Worm (Caenorhabditis elegans) whole organism, mixed stage, embryonic: ENCODE data around the gene R04E5.7.

Source experiments
- M03D4.4 ChIP-seq: sonication (generic microtip); optimal IDR thresholded peaks from 2 replicates; lab custom pipeline; 2017; ENCODE audit warnings: mild to moderate bottlenecking, missing genetic modification characterization, missing compliant biosample characterization
- bed-3 ChIP-seq: fragments of 200-800 bp; sonication (Bioruptor generic); optimal IDR thresholded peaks from 3 replicates; lab custom pipeline; 2018; ENCODE audit warnings: mild to moderate bottlenecking, missing genetic modification characterization, moderate library complexity, missing compliant biosample characterization
- blmp-1 ChIP-seq: fragments of 150-350 bp; optimal IDR thresholded peaks from 2 replicates; lab custom pipeline; 2014; ENCODE audit warnings: missing biosample characterization, missing genetic modification characterization
- ceh-39 ChIP-seq: fragments of 150-350 bp; optimal IDR thresholded peaks from 2 replicates; lab custom pipeline; 2014; ENCODE audit warnings: missing biosample characterization, missing genetic modification characterization
- ceh-43 ChIP-seq: fragments of 200-800 bp; sonication (Bioruptor generic); optimal IDR thresholded peaks from 2 replicates; lab custom pipeline; 2018; ENCODE audit warnings: mild to moderate bottlenecking, missing genetic modification characterization, moderate library complexity, missing compliant biosample characterization
- ceh-83 ChIP-seq: fragments of 200-800 bp; sonication (Bioruptor generic); optimal IDR thresholded peaks from 2 replicates; lab custom pipeline; 2018; ENCODE audit warnings: mild to moderate bottlenecking, missing genetic modification characterization, missing compliant biosample characterization
- cnd-1 ChIP-seq: fragments of 200-800 bp; sonication (Bioruptor generic); optimal IDR thresholded peaks from 2 replicates; lab custom pipeline; 2018; ENCODE audit warnings: mild to moderate bottlenecking, missing genetic modification characterization, missing compliant biosample characterization
- flh-1 ChIP-seq: fragments of 200-800 bp; sonication (Bioruptor generic); optimal IDR thresholded peaks from 2 replicates; lab custom pipeline; 2018; ENCODE audit warnings: mild to moderate bottlenecking, missing genetic modification characterization, moderate library complexity, missing compliant biosample characterization
- ham-2 ChIP-seq: fragments of 200-800 bp; sonication (Bioruptor generic); optimal IDR thresholded peaks from 2 replicates; lab custom pipeline; 2018; ENCODE audit warnings: mild to moderate bottlenecking, missing genetic modification characterization, missing compliant biosample characterization
- hlh-1 ChIP-seq: fragments of 150-350 bp; optimal IDR thresholded peaks from 2 replicates; lab custom pipeline; 2014; ENCODE audit warnings: missing biosample characterization, missing genetic modification reagents, missing genetic modification characterization
- lin-13 ChIP-seq: fragments of 150-350 bp; optimal IDR thresholded peaks from 2 replicates; lab custom pipeline; 2014; ENCODE audit warnings: missing biosample characterization, missing genetic modification characterization
- lin-32 ChIP-seq: fragments of 200-800 bp; sonication (Bioruptor generic); optimal IDR thresholded peaks from 2 replicates; lab custom pipeline; 2018; ENCODE audit warnings: mild to moderate bottlenecking, missing genetic modification characterization, missing compliant biosample characterization
- mab-5 ChIP-seq: fragments of 150-350 bp; optimal IDR thresholded peaks from 2 replicates; lab custom pipeline; 2014; ENCODE audit warnings: missing biosample characterization, missing genetic modification characterization
- mep-1 ChIP-seq: fragments of 150-350 bp; optimal IDR thresholded peaks from 2 replicates; lab custom pipeline; 2017; ENCODE audit warnings: missing biosample characterization, missing genetic modification reagents, missing genetic modification characterization, inconsistent platforms
- mls-2 ChIP-seq: sonication (generic microtip); optimal IDR thresholded peaks from 2 replicates; lab custom pipeline; 2016; ENCODE audit warnings: mild to moderate bottlenecking, missing genetic modification characterization, moderate library complexity, missing compliant biosample characterization
- nhr-12 ChIP-seq: fragments of 150-350 bp; optimal IDR thresholded peaks from 2 replicates; lab custom pipeline; 2014; ENCODE audit warnings: missing biosample characterization, missing genetic modification characterization
- nhr-2 ChIP-seq: fragments of 150-350 bp; optimal IDR thresholded peaks from 2 replicates; lab custom pipeline; 2014; ENCODE audit warnings: missing biosample characterization, missing genetic modification characterization
- nhr-237 ChIP-seq: fragments of 150-350 bp; optimal IDR thresholded peaks from 2 replicates; lab custom pipeline; 2014; ENCODE audit warnings: missing biosample characterization, missing genetic modification characterization
- nhr-28 ChIP-seq: fragments of 150-350 bp; optimal IDR thresholded peaks from 2 replicates; lab custom pipeline; 2014; ENCODE audit warnings: missing biosample characterization, missing genetic modification characterization
- nhr-76 ChIP-seq: sonication (generic microtip); optimal IDR thresholded peaks from 2 replicates; lab custom pipeline; 2017; ENCODE audit warnings: missing biosample characterization, missing genetic modification characterization
- pha-4 ChIP-seq: fragments of 150-350 bp; optimal IDR thresholded peaks from 2 replicates; lab custom pipeline; 2018; ENCODE audit warnings: missing biosample characterization, missing genetic modification reagents, missing genetic modification characterization
- snpc-4 ChIP-seq: fragments of 150-350 bp; optimal IDR thresholded peaks from 2 replicates; lab custom pipeline; 2014; ENCODE audit warnings: missing biosample characterization, missing genetic modification characterization
- tbx-8 ChIP-seq: fragments of 200-800 bp; sonication (Bioruptor generic); optimal IDR thresholded peaks from 2 replicates; lab custom pipeline; 2018; ENCODE audit warnings: mild to moderate bottlenecking, missing genetic modification characterization, moderate library complexity, missing compliant biosample characterization
- unc-120 ChIP-seq: sonication (generic microtip); optimal IDR thresholded peaks from 2 replicates; lab custom pipeline; 2017; ENCODE audit warnings: missing genetic modification characterization, missing compliant biosample characterization; ENCODE audit not compliant: poor library complexity, severe bottlenecking
- unc-62 ChIP-seq: fragments of 150-350 bp; optimal IDR thresholded peaks from 2 replicates; lab custom pipeline; 2014; ENCODE audit warnings: missing biosample characterization, missing genetic modification reagents, missing genetic modification characterization
- ztf-11 ChIP-seq: fragments of 150-350 bp; optimal IDR thresholded peaks from 2 replicates; lab custom pipeline; 2014; ENCODE audit warnings: missing biosample characterization, missing genetic modification characterization

The R04E5.7 gene

ce11 chrX:8763607-8764006, 33.5 kb downstream of the R04E5.7 start, which contains the start of gene zig-12:
TSS of gene zig-12 (plus strand) at chrX:8763907.
- TF ChIP-seq M03D4.4 (tag; lab: Kevin White, UChicago) = no peak
- TF ChIP-seq pha-4 (tag; lab: Kevin White, UChicago) = no peak
- no peak for TF ChIP-seq nhr-28
- TF ChIP-seq ham-2 (GFP tag; lab: Kevin White, UChicago) = no peak
- no peak for TF ChIP-seq unc-62 (GFP tag; lab: Kevin White, UChicago)
- TF ChIP-seq flh-1 (GFP tag; lab: Kevin White, UChicago) = no peak
- no peak for TF ChIP-seq mab-5
- TF ChIP-seq tbx-8 (GFP tag; lab: Kevin White, UChicago) = no peak
- TF ChIP-seq mep-1 (tag; lab: Kevin White, UChicago) = no peak
- TF ChIP-seq blmp-1 (tag; lab: Kevin White, UChicago) = no peak
- no peak for TF ChIP-seq lin-32 (GFP tag; lab: Kevin White, UChicago)
- TF ChIP-seq ceh-83 (GFP tag; lab: Kevin White, UChicago) = no peak
- TF ChIP-seq lin-13 (tag; lab: Kevin White, UChicago) = no peak
- no peak for TF ChIP-seq ceh-43 (GFP tag; lab: Kevin White, UChicago)

ce11 chrX:8762927-8763326, 34.1 kb downstream of the R04E5.7 start:
- TF ChIP-seq unc-120 (tag; lab: Kevin White, UChicago) = peak; percentile 28
- TF ChIP-seq mab-5 = no peak
- TF ChIP-seq hlh-1 (tag; lab: Kevin White, UChicago) = peak; percentile 27

ce11 chrX:8761497-8761896, 35.6 kb downstream of the R04E5.7 start, which contains the start of gene M02D8.5:
TSS of gene M02D8.5 (minus strand) at chrX:8761597.
- TF ChIP-seq snpc-4 (tag; lab: Kevin White, UChicago) (no peak), flh-1 (GFP tag; lab: Kevin White, UChicago) (no peak), nhr-12 (tag; lab: Kevin White, UChicago) (no peak), hlh-1 (tag; lab: Kevin White, UChicago) (no peak), bed-3 (GFP tag; lab: Kevin White, UChicago) (no peak), nhr-76 (tag; lab: Kevin White, UChicago) (no peak), ceh-43 (GFP tag; lab: Kevin White, UChicago) (no peak), mls-2 (tag; lab: Kevin White, UChicago) (no peak), mep-1 (tag; lab: Kevin White, UChicago) (no peak), nhr-2 (tag; lab: Kevin White, UChicago) (no peak), lin-13 (tag; lab: Kevin White, UChicago) (no peak), nhr-28 (no peak), cnd-1 (tag; lab: Kevin White, UChicago) (no peak), lin-32 (GFP tag; lab: Kevin White, UChicago) (no peak), blmp-1 (tag; lab: Kevin White, UChicago) (no peak), unc-62 (GFP tag; lab: Kevin White, UChicago) (no peak), mab-5 (no peak)

- TF ChIP-seq hlh-1 (tag; lab: Kevin White, UChicago) (no peak), unc-62 (GFP tag; lab: Kevin White, UChicago) (peak; percentile 13), ztf-11 (tag; lab: Kevin White, UChicago) (no peak)
- TF ChIP-seq, all 35 proteins: peak for 1
Measured at ce11 chrX:8761060-8761459, 36.0 kb downstream of the R04E5.7 start.

- TF ChIP-seq nhr-237 (tag; lab: Kevin White, UChicago) (no peak), cnd-1 (tag; lab: Kevin White, UChicago) (no peak), ceh-83 (GFP tag; lab: Kevin White, UChicago) (no peak), mab-5 (no peak)
- TF ChIP-seq, all 35 proteins: peak for 0
Measured at ce11 chrX:8755987-8756386, 41.1 kb downstream of the R04E5.7 start.

ce11 chrX:8754285-8754795, 42.7 kb downstream of the R04E5.7 start:
- no peak for TF ChIP-seq ztf-11 (tag; lab: Kevin White, UChicago)
- no peak for TF ChIP-seq mls-2 (tag; lab: Kevin White, UChicago)
- no peak for TF ChIP-seq lin-32 (GFP tag; lab: Kevin White, UChicago)
- no peak for TF ChIP-seq nhr-12 (tag; lab: Kevin White, UChicago)
- TF ChIP-seq nhr-76 (tag; lab: Kevin White, UChicago) = no peak
- no peak for TF ChIP-seq ceh-39 (tag; lab: Kevin White, UChicago)
- no peak for TF ChIP-seq snpc-4 (tag; lab: Kevin White, UChicago)
- TF ChIP-seq lin-13 (tag; lab: Kevin White, UChicago) = no peak
- TF ChIP-seq M03D4.4 (tag; lab: Kevin White, UChicago) = no peak
- no peak for TF ChIP-seq blmp-1 (tag; lab: Kevin White, UChicago)
- TF ChIP-seq mep-1 (tag; lab: Kevin White, UChicago) = no peak
